Fruit fly (Drosophila melanogaster) whole organism, embryonic: ENCODE results near the gene CG14286.
A peak's percentile ranks its signal among the peaks of the same experiment; 100 is the strongest.

Experiments
- Adf1 ChIP-seq: fragments of 200-800 bp; sonication (Bioruptor generic); IDR thresholded peaks from 2 replicates; pipeline ENCODE4 v1.3.6; 2022; ENCODE audit warnings: missing biosample characterization, missing genetic modification characterization
- Bdp1 ChIP-seq: fragments of 200-800 bp; sonication (Bioruptor generic); optimal IDR thresholded peaks from 3 replicates; lab custom pipeline; 2016; ENCODE audit warnings: missing biosample characterization, missing genetic modification characterization
- CG10267 ChIP-seq: fragments of 200-800 bp; sonication (Bioruptor generic); optimal IDR thresholded peaks from 2 replicates; lab custom pipeline; 2018; ENCODE audit warnings: missing biosample characterization, mild to moderate bottlenecking, missing genetic modification characterization, moderate library complexity
- CG11560 ChIP-seq: fragments of 200-800 bp; sonication (Bioruptor generic); IDR thresholded peaks from 3 replicates; pipeline ENCODE4 v1.3.6; 2022; ENCODE audit warnings: missing biosample characterization, missing genetic modification characterization
- CG11696 ChIP-seq: fragments of 200-800 bp; sonication (Bioruptor generic); IDR thresholded peaks from 2 replicates; pipeline ENCODE4 v1.3.6; 2022; ENCODE audit warnings: missing biosample characterization, missing genetic modification characterization
- CG12391 ChIP-seq: fragments of 200-800 bp; sonication (Bioruptor generic); optimal IDR thresholded peaks from 3 replicates; lab custom pipeline; 2018; ENCODE audit warnings: missing biosample characterization, mild to moderate bottlenecking, missing genetic modification characterization, moderate library complexity
- CG16815 ChIP-seq: fragments of 200-800 bp; sonication (Bioruptor generic); optimal IDR thresholded peaks from 3 replicates; lab custom pipeline; 2017; ENCODE audit warnings: missing biosample characterization, mild to moderate bottlenecking, missing genetic modification characterization
- CG18011 ChIP-seq: fragments of 200-800 bp; sonication (Bioruptor generic); optimal IDR thresholded peaks from 2 replicates; lab custom pipeline; 2017; ENCODE audit warnings: missing biosample characterization, missing genetic modification characterization, mild to moderate bottlenecking, moderate library complexity, missing genotype
- CG2116 ChIP-seq: fragments of 200-800 bp; sonication (Bioruptor generic); optimal IDR thresholded peaks from 3 replicates; lab custom pipeline; 2018; ENCODE audit warnings: missing biosample characterization, mild to moderate bottlenecking, missing genetic modification characterization
- CG32767 ChIP-seq: fragments of 200-800 bp; sonication (Bioruptor generic); IDR thresholded peaks from 2 replicates; pipeline ENCODE4 v1.3.6; 2022; ENCODE audit warnings: missing biosample characterization, missing genetic modification characterization
- CG3847 ChIP-seq: fragments of 200-800 bp; sonication (Bioruptor generic); IDR thresholded peaks from 2 replicates; pipeline ENCODE4 v1.3.6; 2022; ENCODE audit warnings: missing biosample characterization, missing genetic modification characterization
- CG3995 ChIP-seq: fragments of 200-800 bp; sonication (Bioruptor generic); optimal IDR thresholded peaks from 3 replicates; lab custom pipeline; 2016; ENCODE audit warnings: missing biosample characterization, missing genetic modification characterization
- CG4328 ChIP-seq: fragments of 200-800 bp; sonication (Bioruptor generic); optimal IDR thresholded peaks from 3 replicates; lab custom pipeline; 2017; ENCODE audit warnings: missing biosample characterization, missing genetic modification reagents, missing genetic modification characterization
- CG6254 ChIP-seq: fragments of 200-800 bp; sonication (Bioruptor generic); optimal IDR thresholded peaks from 3 replicates; lab custom pipeline; 2017; ENCODE audit warnings: mild to moderate bottlenecking, missing biosample characterization, missing genetic modification reagents, missing genetic modification characterization
- CG6654 ChIP-seq: fragments of 200-800 bp; sonication (Bioruptor generic); optimal IDR thresholded peaks from 2 replicates; lab custom pipeline; 2017; ENCODE audit warnings: missing biosample characterization, mild to moderate bottlenecking, missing genetic modification characterization
- CG6765 ChIP-seq: fragments of 200-800 bp; sonication (Bioruptor generic); optimal IDR thresholded peaks from 3 replicates; lab custom pipeline; 2017; ENCODE audit warnings: missing biosample characterization, mild to moderate bottlenecking, missing genetic modification characterization
- CG6813 ChIP-seq: fragments of 200-800 bp; sonication (Bioruptor generic); optimal IDR thresholded peaks from 2 replicates; lab custom pipeline; 2017; ENCODE audit warnings: missing biosample characterization, missing genetic modification characterization, mild to moderate bottlenecking, moderate library complexity, missing genetic modification reagents
- CTCF ChIP-seq: fragments of 200-800 bp; sonication (Bioruptor generic); optimal IDR thresholded peaks from 2 replicates; lab custom pipeline; 2017; ENCODE audit warnings: missing biosample characterization, mild to moderate bottlenecking, missing genetic modification characterization, moderate library complexity
- Dek ChIP-seq: fragments of 200-800 bp; sonication (Bioruptor generic); optimal IDR thresholded peaks from 3 replicates; lab custom pipeline; 2019; ENCODE audit warnings: missing biosample characterization, mild to moderate bottlenecking, missing genetic modification characterization, moderate library complexity
- Dll ChIP-seq: fragments of 200-800 bp; sonication (Bioruptor generic); IDR thresholded peaks from 4 replicates; pipeline ENCODE4 v1.3.6; 2022; ENCODE audit warnings: missing biosample characterization, missing genetic modification characterization; ENCODE audit not compliant: partially characterized antibody
- Dref ChIP-seq: fragments of 200-800 bp; sonication (Bioruptor generic); IDR thresholded peaks from 2 replicates; pipeline ENCODE4 v1.3.6; 2022; ENCODE audit warnings: missing biosample characterization, missing genetic modification characterization
- Ets97D ChIP-seq: fragments of 200-800 bp; sonication (Bioruptor generic); optimal IDR thresholded peaks from 3 replicates; lab custom pipeline; 2016; ENCODE audit warnings: missing biosample characterization, missing genetic modification characterization
- HmgD ChIP-seq: fragments of 200-800 bp; sonication (Bioruptor generic); optimal IDR thresholded peaks from 3 replicates; lab custom pipeline; 2016; ENCODE audit warnings: missing biosample characterization, missing genetic modification characterization
- Hr51 ChIP-seq, 2 experiments: fragments of 200-800 bp; sonication (Bioruptor generic); optimal IDR thresholded peaks; 2 replicates in 1 of 2; 3 replicates in 1 of 2; lab custom pipeline; 2016 to 2018; ENCODE audit warnings: missing biosample characterization in 2 of 2, missing genetic modification characterization in 2 of 2, mild to moderate bottlenecking in 1 of 2, moderate library complexity in 1 of 2
- Hr78 ChIP-seq, 2 experiments: fragments of 200-800 bp in 1 of 2; fragments of >200 bp in 1 of 2; sonication (Bioruptor generic) in 1 of 2; optimal IDR thresholded peaks; 2 replicates each; lab custom pipeline; 2017 to 2019; ENCODE audit warnings: missing biosample characterization in 2 of 2, missing genetic modification characterization in 2 of 2, mild to moderate bottlenecking in 1 of 2, moderate library complexity in 1 of 2
- Jarid2 ChIP-seq: fragments of 200-800 bp; sonication (Bioruptor generic); optimal IDR thresholded peaks from 3 replicates; lab custom pipeline; 2017; ENCODE audit warnings: mild to moderate bottlenecking, missing biosample characterization, missing genetic modification reagents, missing genetic modification characterization
- Kr ChIP-seq: fragments of 200-800 bp; sonication (Bioruptor generic); optimal IDR thresholded peaks from 2 replicates; lab custom pipeline; 2017; ENCODE audit warnings: missing biosample characterization, mild to moderate bottlenecking, missing genetic modification characterization
- MBD-R2 ChIP-seq: fragments of 200-800 bp; sonication (Bioruptor generic); IDR thresholded peaks from 2 replicates; pipeline ENCODE4 v1.3.6; 2022; ENCODE audit warnings: missing biosample characterization, missing genetic modification characterization
- MTF-1 ChIP-seq: fragments of 200-800 bp; sonication (Bioruptor generic); optimal IDR thresholded peaks from 2 replicates; lab custom pipeline; 2018; ENCODE audit warnings: missing biosample characterization, mild to moderate bottlenecking, missing genetic modification characterization, borderline replicate concordance
- PHDP ChIP-seq: fragments of 200-800 bp; sonication (Bioruptor generic); optimal IDR thresholded peaks from 3 replicates; lab custom pipeline; 2018; ENCODE audit warnings: missing biosample characterization, mild to moderate bottlenecking, missing genetic modification characterization, moderate library complexity
- Pdp1 ChIP-seq, 2 experiments: fragments of 200-800 bp; sonication (Bioruptor generic); optimal IDR thresholded peaks; 3 replicates each; lab custom pipeline; 2016; ENCODE audit warnings: missing biosample characterization in 2 of 2, missing genetic modification characterization in 2 of 2, mild to moderate bottlenecking in 1 of 2, moderate library complexity in 1 of 2
- Side ChIP-seq: fragments of 200-800 bp; sonication (Bioruptor generic); optimal IDR thresholded peaks from 2 replicates; lab custom pipeline; 2016; ENCODE audit warnings: missing biosample characterization, missing genetic modification characterization
- Stat92E ChIP-seq, 3 experiments: fragments of >200 bp in 2 of 3; fragments of 200-800 bp in 1 of 3; sonication (Bioruptor generic) in 1 of 3; optimal IDR thresholded peaks; 2 replicates each; lab custom pipeline; 2017 to 2019; ENCODE audit warnings: missing biosample characterization in 3 of 3, missing genetic modification characterization in 3 of 3, mild to moderate bottlenecking in 1 of 3, moderate library complexity in 1 of 3
- Vsx1 ChIP-seq: fragments of 200-800 bp; sonication (Bioruptor generic); optimal IDR thresholded peaks from 2 replicates; lab custom pipeline; 2017; ENCODE audit warnings: missing biosample characterization, mild to moderate bottlenecking, missing genetic modification characterization, missing genetic modification reagents
- eyg ChIP-seq: fragments of 200-800 bp; sonication (Bioruptor generic); optimal IDR thresholded peaks from 3 replicates; lab custom pipeline; 2016; ENCODE audit warnings: missing biosample characterization, missing genetic modification characterization
- fd96Cb ChIP-seq: fragments of 200-800 bp; sonication (Bioruptor generic); optimal IDR thresholded peaks from 2 replicates; lab custom pipeline; 2018; ENCODE audit warnings: missing biosample characterization, mild to moderate bottlenecking, missing genetic modification characterization, moderate library complexity
- gfzf ChIP-seq: fragments of 200-800 bp; sonication (Bioruptor generic); optimal IDR thresholded peaks from 2 replicates; lab custom pipeline; 2016; ENCODE audit warnings: missing biosample characterization, mild to moderate bottlenecking, missing genetic modification characterization, moderate library complexity
- her ChIP-seq: fragments of 200-800 bp; sonication (Bioruptor generic); optimal IDR thresholded peaks from 2 replicates; lab custom pipeline; 2016; ENCODE audit warnings: missing biosample characterization, missing genetic modification characterization
- kah ChIP-seq: fragments of 200-800 bp; sonication (Bioruptor generic); optimal IDR thresholded peaks from 2 replicates; lab custom pipeline; 2018; ENCODE audit warnings: missing biosample characterization, mild to moderate bottlenecking, missing genetic modification characterization
- lmd ChIP-seq: fragments of 200-800 bp; sonication (Bioruptor generic); IDR thresholded peaks from 2 replicates; pipeline ENCODE4 v1.3.6; 2022; ENCODE audit warnings: missing biosample characterization, missing genetic modification characterization
- mam ChIP-seq: fragments of 200-800 bp; sonication (Bioruptor generic); optimal IDR thresholded peaks from 3 replicates; lab custom pipeline; 2016; ENCODE audit warnings: missing biosample characterization, missing genetic modification characterization
- odd ChIP-seq: fragments of 200-800 bp; sonication (Bioruptor generic); optimal IDR thresholded peaks from 2 replicates; lab custom pipeline; 2017; ENCODE audit warnings: missing biosample characterization, mild to moderate bottlenecking, missing genetic modification characterization
- peb ChIP-seq: fragments of 200-800 bp; sonication (Bioruptor generic); IDR thresholded peaks from 2 replicates; pipeline ENCODE4 v1.3.6; 2022; ENCODE audit warnings: missing biosample characterization, missing genetic modification characterization
- prd ChIP-seq, 3 experiments: fragments of >200 bp in 2 of 3; fragments of 200-800 bp in 1 of 3; sonication (Bioruptor generic) in 1 of 3; optimal IDR thresholded peaks in 2 of 3; IDR thresholded peaks in 1 of 3; 2 replicates in 2 of 3; 3 replicates in 1 of 3; pipeline versions ENCODE4 v1.3.6 to Lab custom; 2017 to 2022; ENCODE audit warnings: missing biosample characterization in 1 of 3, missing genetic modification characterization in 1 of 3
- pros ChIP-seq: fragments of 200-800 bp; sonication (Bioruptor generic); optimal IDR thresholded peaks from 3 replicates; lab custom pipeline; 2019; ENCODE audit warnings: missing biosample characterization, mild to moderate bottlenecking, missing genetic modification characterization, moderate library complexity
- row ChIP-seq: fragments of 200-800 bp; sonication (Bioruptor generic); IDR thresholded peaks from 3 replicates; pipeline ENCODE4 v1.3.6; 2022; ENCODE audit warnings: missing biosample characterization, missing genetic modification characterization
- sqz ChIP-seq: fragments of 200-800 bp; sonication (Bioruptor generic); optimal IDR thresholded peaks from 3 replicates; lab custom pipeline; 2018; ENCODE audit warnings: missing biosample characterization, mild to moderate bottlenecking, missing genetic modification characterization
- tin ChIP-seq: fragments of 200-800 bp; sonication (Bioruptor generic); optimal IDR thresholded peaks from 3 replicates; lab custom pipeline; 2016; ENCODE audit warnings: missing biosample characterization, missing genetic modification characterization
- ttk ChIP-seq: fragments of 200-800 bp; sonication (Bioruptor generic); IDR thresholded peaks from 2 replicates; pipeline ENCODE4 v2.1.2; 2022; ENCODE audit warnings: missing biosample characterization, missing genetic modification characterization

Gene CG14286

DNA sequence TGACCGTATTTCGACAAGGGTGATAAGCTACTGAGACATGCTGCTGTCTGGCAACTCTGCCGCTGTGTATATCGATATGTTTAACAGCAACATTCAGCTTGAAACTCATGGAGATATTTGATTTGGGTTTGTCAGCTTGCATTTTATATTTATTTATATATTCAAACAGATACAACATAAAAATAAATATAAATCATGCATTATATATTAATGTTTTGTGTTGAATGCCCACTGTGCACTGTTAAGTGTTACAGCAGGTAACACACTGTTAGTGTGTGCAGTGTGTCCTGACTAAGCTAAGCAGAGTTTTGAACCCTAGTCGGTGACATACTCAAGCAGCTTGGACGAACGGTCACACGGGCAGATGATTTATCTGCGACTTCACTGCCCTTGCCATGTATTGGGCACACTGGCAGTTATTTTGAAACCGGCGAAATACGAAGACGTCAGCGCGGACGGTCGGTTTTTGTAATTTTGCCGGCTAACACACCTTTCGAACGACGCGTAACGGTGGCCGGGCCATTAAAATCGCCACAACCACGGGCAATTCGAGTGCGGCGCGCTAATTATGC is 40.2 kb upstream of the CG14286 start, which contains the start of the genes snRNP-U1-C and gukh (continued):
- TF ChIP-seq Stat92E (GFP tag; optimal IDR thresholded peaks at IDR 0.05; lab: Kevin White, UChicago), result peak in 1 of 3 experiments; percentile 70
- TF ChIP-seq lmd (GFP tag; lab: Robert Waterston, UW), result peak; percentile 82
- no peak for TF ChIP-seq kah (GFP tag; lab: Kevin White, UChicago)
- peak; percentile 86 for TF ChIP-seq MBD-R2 (GFP tag; lab: Robert Waterston, UW)
- TF ChIP-seq CG18011 (GFP tag; lab: Kevin White, UChicago), result peak; percentile 75
- no peak for TF ChIP-seq Kr
- no peak for TF ChIP-seq MTF-1 (GFP tag; lab: Kevin White, UChicago)
- TF ChIP-seq Dll, result peak; percentile 84
- TF ChIP-seq Adf1, result peak; percentile 84
- peak; percentile 80 for TF ChIP-seq Ets97D (GFP tag; lab: Kevin White, UChicago)
- TF ChIP-seq sqz (GFP tag; lab: Kevin White, UChicago), result peak; percentile 45
- peak; percentile 66 for TF ChIP-seq CG16815 (GFP tag; lab: Kevin White, UChicago)
- TF ChIP-seq Bdp1 (GFP tag; lab: Kevin White, UChicago), result no peak
- peak; percentile 61 for TF ChIP-seq odd (GFP tag; lab: Kevin White, UChicago)
- peak; percentile 57 for TF ChIP-seq CG6765
- TF ChIP-seq peb, result peak; percentile 40
- no peak for TF ChIP-seq prd (optimal IDR thresholded peaks at IDR 0.05; lab: Kevin White, UChicago)
- TF ChIP-seq prd (GFP tag; IDR thresholded peaks at IDR 0.05; lab: Robert Waterston, UW), result peak; percentile 89
- peak; percentile 83 for TF ChIP-seq CG10267
- peak; percentile 92 for TF ChIP-seq CG12391 (tag; lab: Kevin White, UChicago)
- peak; percentile 65 for TF ChIP-seq HmgD (GFP tag; lab: Kevin White, UChicago)
- peak; percentile 25 for TF ChIP-seq Side (GFP tag; lab: Kevin White, UChicago)
- no peak for TF ChIP-seq CG6654 (GFP tag; lab: Kevin White, UChicago)
- TF ChIP-seq Dek, result peak; percentile 82
- peak; percentile 73 for TF ChIP-seq tin
- peak; percentile 41 for TF ChIP-seq CTCF
- TF ChIP-seq ttk, result peak; percentile 73
- TF ChIP-seq Hr51 (GFP tag; optimal IDR thresholded peaks at IDR 0.05; lab: Kevin White, UChicago), result peak; percentile 31 to 86
- peak; percentile 74 for TF ChIP-seq Dref (GFP tag; lab: Robert Waterston, UW)
- TF ChIP-seq mam (GFP tag; lab: Kevin White, UChicago), result peak; percentile 31
- peak; percentile 8 for TF ChIP-seq CG6813 (GFP tag; lab: Kevin White, UChicago)
- TF ChIP-seq CG4328 (GFP tag; lab: Kevin White, UChicago), result peak; percentile 62
- TF ChIP-seq Vsx1, result peak; percentile 31
- TF ChIP-seq CG3995 (GFP tag; lab: Kevin White, UChicago), result peak; percentile 25
- TF ChIP-seq CG11696 (GFP tag; lab: Robert Waterston, UW), result peak; percentile 44; the same call in 1 of the 2 replicates
- no peak for TF ChIP-seq eyg
- no peak for TF ChIP-seq pros
- peak; percentile 90 for TF ChIP-seq PHDP (tag; lab: Kevin White, UChicago)
- peak; percentile 95 for TF ChIP-seq row (GFP tag; lab: Robert Waterston, UW)
- TF ChIP-seq Hr78 (GFP tag; optimal IDR thresholded peaks at IDR 0.05; lab: Kevin White, UChicago), result no peak
- peak; percentile 85 for TF ChIP-seq CG2116
- TF ChIP-seq Jarid2 (GFP tag; lab: Kevin White, UChicago), result peak; percentile 98
- TF ChIP-seq Pdp1 (GFP tag; optimal IDR thresholded peaks at IDR 0.05; lab: Kevin White, UChicago), result peak; percentile 18 to 84
- peak; percentile 68; the same call in 2 of the 3 replicates for TF ChIP-seq CG11560
- TF ChIP-seq CG6254 (GFP tag; lab: Kevin White, UChicago), result no peak
- TF ChIP-seq her, result peak; percentile 11
- TF ChIP-seq gfzf (GFP tag; lab: Kevin White, UChicago), result peak; percentile 97
- peak; percentile 82 for TF ChIP-seq CG32767 (GFP tag; lab: Robert Waterston, UW)
- TF ChIP-seq CG3847, result peak; percentile 91
- TF ChIP-seq fd96Cb, result peak; percentile 57
